Worm (Caenorhabditis elegans) whole organism, young adult: ENCODE results near the gene B0302.4.

Source experiments
- B0019.2 ChIP-seq: fragments of 200-800 bp; sonication (Bioruptor generic); conservative IDR thresholded peaks from 2 replicates; pipeline ENCODE4 v1.3.6; 2022; ENCODE audit warnings: missing genetic modification reagents, missing genetic modification characterization, missing compliant biosample characterization
- B0261.1 ChIP-seq: sonication (generic microtip); optimal IDR thresholded peaks from 2 replicates; lab custom pipeline; 2016; ENCODE audit warnings: mild to moderate bottlenecking, missing genetic modification characterization, moderate library complexity, missing compliant biosample characterization
- F37B4.10 ChIP-seq: fragments of 200-800 bp; sonication (Bioruptor generic); IDR thresholded peaks from 2 replicates; pipeline ENCODE4 v1.3.6; 2022; ENCODE audit warnings: missing genetic modification characterization, missing compliant biosample characterization
- F39B2.1 ChIP-seq: fragments of 200-800 bp; sonication (Bioruptor generic); IDR thresholded peaks from 2 replicates; pipeline ENCODE4 v1.3.6; 2022; ENCODE audit warnings: missing genetic modification reagents, missing genetic modification characterization, missing compliant biosample characterization
- F57C9.4 ChIP-seq: sonication (generic microtip); optimal IDR thresholded peaks from 2 replicates; lab custom pipeline; 2017; ENCODE audit warnings: mild to moderate bottlenecking, missing genetic modification characterization, missing compliant biosample characterization
- T07F8.4 ChIP-seq: sonication (generic microtip); optimal IDR thresholded peaks from 2 replicates; lab custom pipeline; 2016; ENCODE audit warnings: mild to moderate bottlenecking, missing genetic modification characterization, moderate library complexity, missing compliant biosample characterization
- Y56A3A.18 ChIP-seq: fragments of 200-800 bp; sonication (Bioruptor generic); IDR thresholded peaks from 2 replicates; pipeline ENCODE4 v1.3.6; 2022; ENCODE audit warnings: missing genetic modification reagents, missing genetic modification characterization, missing compliant biosample characterization
- Y79H2A.3 ChIP-seq: fragments of 200-800 bp; sonication (Bioruptor generic); conservative IDR thresholded peaks from 2 replicates; pipeline ENCODE4 v1.3.6; 2022; ENCODE audit warnings: missing genetic modification reagents, missing genetic modification characterization, missing compliant biosample characterization
- Y95B8A.8 ChIP-seq: fragments of 200-800 bp; sonication (Bioruptor generic); IDR thresholded peaks from 2 replicates; pipeline ENCODE4 v1.3.6; 2022; ENCODE audit warnings: missing genetic modification reagents, missing genetic modification characterization, missing compliant biosample characterization
- atf-7 ChIP-seq: sonication (generic microtip); optimal IDR thresholded peaks from 2 replicates; lab custom pipeline; 2017; ENCODE audit warnings: mild to moderate bottlenecking, missing genetic modification characterization, missing compliant biosample characterization
- attf-3 ChIP-seq: fragments of 200-800 bp; sonication (Bioruptor generic); conservative IDR thresholded peaks from 2 replicates; pipeline ENCODE4 v1.3.6; 2022; ENCODE audit warnings: missing genetic modification reagents, missing genetic modification characterization, missing compliant biosample characterization
- cebp-1 ChIP-seq, 2 experiments: fragments of 200-800 bp in 1 of 2; sonication (Bioruptor generic) in 1 of 2; sonication (generic microtip) in 1 of 2; IDR thresholded peaks in 1 of 2; optimal IDR thresholded peaks in 1 of 2; 2 replicates each; pipeline versions ENCODE4 v1.3.6 to Lab custom; 2017 to 2022; ENCODE audit warnings: missing compliant biosample characterization in 2 of 2, missing genetic modification characterization in 2 of 2, mild to moderate bottlenecking in 1 of 2, missing genetic modification reagents in 1 of 2, moderate library complexity in 1 of 2
- chd-7 ChIP-seq: sonication (generic microtip); optimal IDR thresholded peaks from 2 replicates; lab custom pipeline; 2016; ENCODE audit warnings: mild to moderate bottlenecking, missing genetic modification characterization, moderate library complexity, missing compliant biosample characterization
- dox-1 ChIP-seq: fragments of 200-800 bp; sonication (Bioruptor generic); IDR thresholded peaks from 2 replicates; pipeline ENCODE4 v1.3.6; 2022; ENCODE audit warnings: missing genetic modification reagents, missing genetic modification characterization, missing compliant biosample characterization
- dpl-1 ChIP-seq: fragments of 150-350 bp; optimal IDR thresholded peaks from 2 replicates; lab custom pipeline; 2014; ENCODE audit warnings: missing biosample characterization, missing genetic modification reagents, missing genetic modification characterization
- efl-1 ChIP-seq: fragments of 150-350 bp; optimal IDR thresholded peaks from 2 replicates; lab custom pipeline; 2014; ENCODE audit warnings: missing biosample characterization, missing genetic modification reagents, missing genetic modification characterization
- egrh-3 ChIP-seq: fragments of 200-800 bp; sonication (Bioruptor generic); IDR thresholded peaks from 2 replicates; pipeline ENCODE4 v1.3.6; 2022; ENCODE audit warnings: missing genetic modification reagents, missing genetic modification characterization, missing compliant biosample characterization
- gei-17 ChIP-seq: fragments of 200-800 bp; sonication (Bioruptor generic); optimal IDR thresholded peaks from 2 replicates; lab custom pipeline; 2018; ENCODE audit warnings: mild to moderate bottlenecking, missing genetic modification characterization, missing compliant biosample characterization
- hmg-20 ChIP-seq: fragments of 200-800 bp; sonication (Bioruptor generic); IDR thresholded peaks from 2 replicates; pipeline ENCODE4 v1.3.6; 2022; ENCODE audit warnings: missing genetic modification reagents, missing genetic modification characterization, missing compliant biosample characterization
- let-607 ChIP-seq, 2 experiments: fragments of 200-800 bp in 1 of 2; sonication (Bioruptor generic) in 1 of 2; sonication (generic microtip) in 1 of 2; optimal IDR thresholded peaks; 2 replicates each; lab custom pipeline; 2016 to 2018; ENCODE audit warnings: mild to moderate bottlenecking in 2 of 2, missing compliant biosample characterization in 2 of 2, missing genetic modification characterization in 2 of 2, moderate library complexity in 2 of 2, missing genotype in 1 of 2
- lin-40 ChIP-seq: sonication (generic microtip); optimal IDR thresholded peaks from 2 replicates; lab custom pipeline; 2016; ENCODE audit warnings: missing genetic modification characterization, mild to moderate bottlenecking, missing compliant biosample characterization, missing genotype, missing genetic modification reagents
- lsy-27 ChIP-seq: sonication (generic microtip); optimal IDR thresholded peaks from 2 replicates; lab custom pipeline; 2017; ENCODE audit warnings: missing genetic modification characterization, mild to moderate bottlenecking, missing compliant biosample characterization, antibody characterized with exemption, missing genotype, borderline replicate concordance; ENCODE audit not compliant: insufficient read depth
- madf-8 ChIP-seq: fragments of 200-800 bp; sonication (Bioruptor generic); conservative IDR thresholded peaks from 2 replicates; pipeline ENCODE4 v1.3.6; 2022; ENCODE audit warnings: missing genetic modification reagents, missing genetic modification characterization, missing compliant biosample characterization
- nhr-120 ChIP-seq: fragments of 200-800 bp; sonication (Bioruptor generic); IDR thresholded peaks from 2 replicates; pipeline ENCODE4 v1.3.6; 2022; ENCODE audit warnings: missing genetic modification characterization, missing compliant biosample characterization
- nhr-80 ChIP-seq: sonication (generic microtip); optimal IDR thresholded peaks from 2 replicates; lab custom pipeline; 2016; ENCODE audit warnings: missing genetic modification characterization, missing compliant biosample characterization
- repo-1 ChIP-seq: sonication (generic microtip); optimal IDR thresholded peaks from 2 replicates; lab custom pipeline; 2017; ENCODE audit warnings: mild to moderate bottlenecking, missing genetic modification characterization, missing compliant biosample characterization
- sdz-38 ChIP-seq: sonication (generic microtip); optimal IDR thresholded peaks from 2 replicates; lab custom pipeline; 2016; ENCODE audit warnings: missing genotype, missing genetic modification characterization, missing compliant biosample characterization
- snpc-4 ChIP-seq, 5 experiments: fragments of 150-350 bp in 1 of 5; sonication (generic microtip) in 4 of 5; optimal IDR thresholded peaks; 2 replicates each; lab custom pipeline; 2014 to 2018; ENCODE audit warnings: missing genetic modification characterization in 5 of 5, missing biosample characterization in 3 of 5, antibody characterized with exemption in 2 of 5, mild to moderate bottlenecking in 2 of 5, missing compliant biosample characterization in 2 of 5, missing genotype in 2 of 5, moderate library complexity in 2 of 5, missing genetic modification reagents in 1 of 5
- tlf-1 ChIP-seq: fragments of 200-800 bp; sonication (Bioruptor generic); optimal IDR thresholded peaks from 2 replicates; lab custom pipeline; 2018; ENCODE audit warnings: mild to moderate bottlenecking, missing genetic modification characterization, missing compliant biosample characterization
- unc-62 ChIP-seq: fragments of 150-350 bp; optimal IDR thresholded peaks from 2 replicates; lab custom pipeline; 2014; ENCODE audit warnings: missing biosample characterization, missing genetic modification reagents, missing genetic modification characterization
- ztf-6 ChIP-seq: fragments of 200-800 bp; sonication (Bioruptor generic); IDR thresholded peaks from 2 replicates; pipeline ENCODE4 v1.3.6; 2022; ENCODE audit warnings: missing genetic modification reagents, missing genetic modification characterization, missing compliant biosample characterization

The B0302.4 gene

DNA sequence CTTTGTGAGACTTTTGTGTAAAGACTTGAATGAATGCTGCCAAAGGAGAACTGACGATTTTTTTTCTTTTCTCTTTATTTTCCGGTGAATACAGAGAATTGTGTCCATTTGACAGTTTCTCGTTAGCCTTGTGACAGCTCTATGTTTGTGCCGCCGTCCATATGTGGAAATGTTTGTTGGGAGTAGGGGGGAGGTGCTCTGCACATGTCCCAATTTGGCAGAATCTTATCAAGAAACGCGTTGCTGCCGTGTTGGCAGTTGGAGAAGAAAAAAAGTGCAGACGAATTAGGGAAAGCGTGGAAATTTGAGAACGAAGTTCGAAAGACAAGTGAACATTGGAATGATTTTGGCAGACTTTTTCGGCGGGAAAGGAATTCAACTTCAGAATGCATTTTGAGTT is 21.2 kb upstream of the B0302.4 start (continued):
- TF ChIP-seq ztf-6 (no peak), sdz-38 (tag; lab: Kevin White, UChicago) (no peak), Y79H2A.3 (GFP tag; lab: Robert Waterston, UW) (no peak), Y56A3A.18 (GFP tag; lab: Robert Waterston, UW) (0 out of 2 replicates have a peak, but pooled peaks have one; percentile 26), F39B2.1 (GFP tag; lab: Robert Waterston, UW) (no peak), repo-1 (tag; lab: Kevin White, UChicago) (no peak), T07F8.4 (tag; lab: Kevin White, UChicago) (no peak), nhr-80 (tag; lab: Kevin White, UChicago) (peak; percentile 97), let-607 (tag; optimal IDR thresholded peaks at IDR 0.05; lab: Kevin White, UChicago) (peak; percentile 94 to 97), unc-62 (no peak), egrh-3 (GFP tag; lab: Robert Waterston, UW) (0 out of 2 replicates have a peak, but pooled peaks have one; percentile 25), nhr-120 (GFP tag; lab: Robert Waterston, UW) (no peak), lsy-27 (tag; lab: Kevin White, UChicago) (no peak), attf-3 (GFP tag; lab: Robert Waterston, UW) (no peak), cebp-1 (GFP tag; IDR thresholded peaks at IDR 0.05; lab: Robert Waterston, UW) (0 out of 2 replicates have a peak, but pooled peaks have one; percentile 14), cebp-1 (tag; optimal IDR thresholded peaks at IDR 0.05; lab: Kevin White, UChicago) (no peak), B0261.1 (tag; lab: Kevin White, UChicago) (no peak), dpl-1 (GFP tag; lab: Kevin White, UChicago) (no peak), atf-7 (tag; lab: Kevin White, UChicago) (no peak)

DNA sequence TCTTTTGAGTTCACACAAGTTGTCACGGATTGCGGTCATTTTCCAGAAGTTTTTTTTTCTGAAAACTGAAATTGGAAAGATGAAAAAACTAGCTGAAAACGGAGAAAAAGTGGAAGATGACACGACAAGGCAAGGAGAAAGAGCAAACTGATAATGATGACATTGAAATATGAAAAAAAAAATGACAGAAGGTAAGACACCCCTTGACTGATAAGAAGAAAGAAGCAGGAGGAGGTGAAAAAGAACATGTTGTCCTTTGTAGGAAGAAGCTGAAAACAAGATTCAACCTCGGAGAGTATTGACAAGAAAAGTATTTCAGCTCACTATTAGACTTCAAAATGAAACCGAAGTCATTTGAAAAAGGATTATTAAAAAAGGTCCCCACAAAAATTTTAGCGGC is 18.5 kb upstream of the B0302.4 start, which contains the start of gene B0302.5:
B0302.5 (minus strand) TSS at position 58 of the 400 bp plus-strand sequence.
- TF ChIP-seq dox-1 (GFP tag; lab: Robert Waterston, UW) (no peak), nhr-80 (tag; lab: Kevin White, UChicago) (peak; percentile 84), let-607 (tag; optimal IDR thresholded peaks at IDR 0.05; lab: Kevin White, UChicago) (peak in 1 of 2 experiments; percentile 26)
- TF ChIP-seq, all 124 proteins: peak for 2

DNA sequence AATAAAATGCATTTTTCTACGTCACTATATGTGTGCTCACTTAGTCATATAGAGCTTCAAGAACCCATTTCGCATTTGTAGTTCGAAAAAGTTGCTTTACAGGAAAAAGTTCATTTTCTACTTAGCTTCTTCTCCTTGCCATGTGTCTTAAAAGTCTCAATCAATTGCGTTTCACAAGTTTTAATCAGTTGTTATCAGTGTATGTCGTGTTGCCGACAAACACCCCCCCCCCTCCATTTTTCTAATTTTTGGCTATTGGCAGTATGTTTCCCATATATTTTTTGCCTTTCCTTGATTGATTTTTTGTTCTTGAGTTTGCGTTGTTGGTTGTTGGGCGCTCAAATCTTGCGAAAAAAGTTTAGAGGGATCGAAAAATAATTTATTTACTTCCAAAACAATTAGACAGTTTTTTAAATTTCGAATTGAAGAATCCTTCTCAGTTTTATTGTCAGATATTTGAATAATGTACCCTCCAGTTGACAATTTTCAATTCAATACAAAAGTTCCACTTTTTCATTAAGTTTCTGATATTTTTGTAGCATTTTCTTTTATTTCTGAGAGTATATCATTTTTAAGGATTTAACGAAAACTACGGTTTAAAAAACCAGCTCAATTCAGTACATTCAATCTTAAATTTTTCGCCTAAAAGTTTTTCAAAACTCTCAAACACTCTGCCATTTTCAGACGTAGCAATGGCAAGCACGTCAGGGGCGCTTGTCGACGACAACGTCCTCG is 9.3 kb upstream of the B0302.4 start, which contains the start of gene sid-3:
sid-3 (plus strand) TSS at position 685 of the 735 bp plus-strand sequence.
- TF ChIP-seq nhr-80 (tag; lab: Kevin White, UChicago) (peak; percentile 89), chd-7 (tag; lab: Kevin White, UChicago) (no peak), tlf-1 (GFP tag; lab: Kevin White, UChicago) (no peak), egrh-3 (GFP tag; lab: Robert Waterston, UW) (no peak), F57C9.4 (tag; lab: Kevin White, UChicago) (no peak), madf-8 (GFP tag; lab: Robert Waterston, UW) (no peak), dox-1 (GFP tag; lab: Robert Waterston, UW) (peak; percentile 42; the same call in 1 of the 2 replicates), cebp-1 (GFP tag; IDR thresholded peaks at IDR 0.05; lab: Robert Waterston, UW) (no peak), cebp-1 (tag; optimal IDR thresholded peaks at IDR 0.05; lab: Kevin White, UChicago) (peak; percentile 16), B0019.2 (GFP tag; lab: Robert Waterston, UW) (no peak), gei-17 (GFP tag; lab: Kevin White, UChicago) (no peak), hmg-20 (GFP tag; lab: Robert Waterston, UW) (no peak), lin-40 (no peak), F37B4.10 (no peak), B0261.1 (tag; lab: Kevin White, UChicago) (no peak), snpc-4 (GFP tag; optimal IDR thresholded peaks at IDR 0.05; lab: Kevin White, UChicago) (no peak), snpc-4 (tag; optimal IDR thresholded peaks at IDR 0.05; lab: Kevin White, UChicago) (peak in 1 of 4 experiments; percentile 3), efl-1 (GFP tag; lab: Kevin White, UChicago) (no peak), Y95B8A.8 (GFP tag; lab: Robert Waterston, UW) (no peak)
- TF ChIP-seq, all 124 proteins: peak for 4
